Fruit fly (Drosophila melanogaster): ENCODE measurements around the gene CG5854.

CG5854 gene

dm6 chr3R:23927429-23927828 lies 6.3 kb upstream of the CG5854 start, which contains the start of gene CG13601 (continued):
- TF ChIP-seq gcm (GFP tag; optimal IDR thresholded peaks at IDR 0.05) (peak; percentile 4), trem (tag; optimal IDR thresholded peaks at IDR 0.05) (peak; percentile 25), CG1647 (GFP tag; optimal IDR thresholded peaks at IDR 0.05) (peak; percentile 21), Dbx (GFP tag; IDR thresholded peaks at IDR 0.05) (0 out of 3 replicates have a peak, but pooled peaks have one; percentile 22), CG6272 (GFP tag; IDR thresholded peaks at IDR 0.05) (peak; percentile 23; the same call in 1 of the 2 replicates), CG7271 (tag; optimal IDR thresholded peaks at IDR 0.05) (no peak), al (GFP tag; IDR thresholded peaks at IDR 0.05) (0 out of 2 replicates have a peak, but pooled peaks have one; percentile 37), CoRest (tag; optimal IDR thresholded peaks at IDR 0.05) (peak; percentile 33), nerfin-1 (tag; optimal IDR thresholded peaks at IDR 0.05) (peak; percentile 17), Dp (GFP tag; optimal IDR thresholded peaks at IDR 0.05) (peak; percentile 30), phol (tag; optimal IDR thresholded peaks at IDR 0.05) (peak; percentile 27), row (GFP tag; IDR thresholded peaks at IDR 0.05) (peak; percentile 84), CG1602 (GFP tag; optimal IDR thresholded peaks at IDR 0.05) (no peak), CG3065 (GFP tag; optimal IDR thresholded peaks at IDR 0.05) (no peak), Mes4 (GFP tag; optimal IDR thresholded peaks at IDR 0.05) (no peak), Ptx1 (GFP tag; IDR thresholded peaks at IDR 0.05) (0 out of 2 replicates have a peak, but pooled peaks have one; percentile 37), dmrt11E (tag; optimal IDR thresholded peaks at IDR 0.05) (no peak), CG14014 (GFP tag; IDR thresholded peaks at IDR 0.05) (peak; percentile 37; the same call in 1 of the 2 replicates), hth (optimal IDR thresholded peaks at IDR 0.05) (no peak), nerfin-2 (GFP tag; IDR thresholded peaks at IDR 0.05; ENCODE audit: partially characterized antibody) (peak; percentile 40; the same call in 1 of the 2 replicates), aop (GFP tag; IDR thresholded peaks at IDR 0.05) (no peak), CG4617 (GFP tag; optimal IDR thresholded peaks at IDR 0.05; ENCODE audit: borderline replicate concordance) (peak; percentile 52), tup (GFP tag; optimal IDR thresholded peaks at IDR 0.05) (no peak), CG12744 (GFP tag; optimal IDR thresholded peaks at IDR 0.05) (no peak), CG6791 (GFP tag; IDR thresholded peaks at IDR 0.05; ENCODE audit: partially characterized antibody) (peak; percentile 67; the same call in 2 of the 3 replicates), Bgb (GFP tag; IDR thresholded peaks at IDR 0.05; ENCODE audit: partially characterized antibody) (peak; percentile 79), BEAF-32 (GFP tag; optimal IDR thresholded peaks at IDR 0.05) (peak; percentile 82), HLH4C (GFP tag; IDR thresholded peaks at IDR 0.05; ENCODE audit: partially characterized antibody) (peak; percentile 59; the same call in 2 of the 3 replicates), CG2712 (tag; optimal IDR thresholded peaks at IDR 0.05) (peak; percentile 27), HmgZ (tag; optimal IDR thresholded peaks at IDR 0.05) (peak; percentile 9), Sry-δ (GFP tag; optimal IDR thresholded peaks at IDR 0.05) (peak; percentile 84), Aef1 (GFP tag; IDR thresholded peaks at IDR 0.05) (0 out of 3 replicates have a peak, but pooled peaks have one; percentile 42), CG18599 (GFP tag; optimal IDR thresholded peaks at IDR 0.05) (no peak), dan (GFP tag; IDR thresholded peaks at IDR 0.05) (no peak), vvl (GFP tag; IDR thresholded peaks at IDR 0.05) (peak; percentile 37; the same call in 1 of the 2 replicates), Scr (GFP tag; IDR thresholded peaks at IDR 0.05; ENCODE audit: partially characterized antibody) (peak; percentile 84), Kr (GFP tag; optimal IDR thresholded peaks at IDR 0.05) (no peak), CG17612 (GFP tag; IDR thresholded peaks at IDR 0.05) (no peak), CG34376 (GFP tag; optimal IDR thresholded peaks at IDR 0.05) (peak; percentile 27), CG17829 (tag; optimal IDR thresholded peaks at IDR 0.05) (peak; percentile 40), CG9876 (GFP tag; optimal IDR thresholded peaks at IDR 0.05) (no peak), CG10366 (GFP tag; IDR thresholded peaks at IDR 0.05) (peak; percentile 20; the same call in 1 of the 2 replicates), E2f2 (GFP tag; IDR thresholded peaks at IDR 0.05) (peak; percentile 43), Meics (GFP tag; optimal IDR thresholded peaks at IDR 0.05) (peak; percentile 11), CG15696 (tag; optimal IDR thresholded peaks at IDR 0.05) (no peak), CG17359 (tag; optimal IDR thresholded peaks at IDR 0.05) (peak; percentile 23), ato (GFP tag; IDR thresholded peaks at IDR 0.05; ENCODE audit: partially characterized antibody) (peak; percentile 40; the same call in 1 of the 2 replicates), dysf (GFP tag; IDR thresholded peaks at IDR 0.05) (peak; percentile 35; the same call in 2 of the 3 replicates), exex (tag; optimal IDR thresholded peaks at IDR 0.05) (peak; percentile 27)
